Fruit fly (Drosophila melanogaster) whole organism: ENCODE results near the gene Chd64.

Experiments used
- pan ChIP-seq: fragments of >200 bp; optimal IDR thresholded peaks from 2 replicates; lab custom pipeline; 2017
- psq ChIP-seq: fragments of >200 bp; optimal IDR thresholded peaks from 2 replicates; lab custom pipeline; 2017

- TF ChIP-seq psq (lab: Kevin White, UChicago) (no peak), pan (lab: Kevin White, UChicago) (no peak)
These were observed 33.4 kb downstream of the Chd64 start, which contains the start of gene Gad1 for dm6 chr3L:4088694-4089190.
